Worm (Caenorhabditis elegans): ENCODE data around the gene E04F6.10.

ce11 chrII:7196040-7196439 is 20.9 kb downstream of the E04F6.10 start, which contains the start of gene maoc-1:
- TF ChIP-seq nhr-76 (tag; optimal IDR thresholded peaks at IDR 0.05) = no peak
- no peak for TF ChIP-seq nhr-12 (tag; optimal IDR thresholded peaks at IDR 0.05)
- no peak for TF ChIP-seq cnd-1 (tag; optimal IDR thresholded peaks at IDR 0.05)
- TF ChIP-seq mep-1 (tag; optimal IDR thresholded peaks at IDR 0.05) = no peak
- TF ChIP-seq ces-1 (GFP tag; optimal IDR thresholded peaks at IDR 0.05) = no peak
- no peak for TF ChIP-seq elt-3 (tag; optimal IDR thresholded peaks at IDR 0.05)
